Worm (Caenorhabditis elegans) whole organism, L4 larva: ENCODE results near the gene nhr-172.

Experiments
- D1046.2 ChIP-seq: fragments of 200-800 bp; sonication (Bioruptor generic); IDR thresholded peaks from 2 replicates; pipeline ENCODE4 v1.3.6; 2022; ENCODE audit warnings: missing genetic modification characterization, missing compliant biosample characterization
- F49E8.2 ChIP-seq: sonication (generic microtip); optimal IDR thresholded peaks from 2 replicates; lab custom pipeline; 2016; ENCODE audit warnings: missing compliant biosample characterization, mild to moderate bottlenecking, missing genetic modification characterization, borderline replicate concordance
- Y5F2A.4 ChIP-seq: fragments of 200-800 bp; sonication (Bioruptor generic); optimal IDR thresholded peaks from 2 replicates; lab custom pipeline; 2018; ENCODE audit warnings: mild to moderate bottlenecking, missing genetic modification characterization, missing compliant biosample characterization
- Y75B8A.6 ChIP-seq: fragments of 200-800 bp; sonication (Bioruptor generic); IDR thresholded peaks from 2 replicates; pipeline ENCODE4 v1.3.6; 2022; ENCODE audit warnings: missing genetic modification reagents, missing genetic modification characterization, missing compliant biosample characterization
- aly-2 ChIP-seq: sonication (generic microtip); optimal IDR thresholded peaks from 2 replicates; lab custom pipeline; 2018; ENCODE audit warnings: missing biosample characterization, missing genetic modification characterization
- ama-1 ChIP-seq: fragments of 150-350 bp; optimal IDR thresholded peaks from 2 replicates; lab custom pipeline; 2014; ENCODE audit warnings: inconsistent platforms, mixed read lengths
- arid-1 ChIP-seq: fragments of 200-800 bp; sonication (Bioruptor generic); conservative IDR thresholded peaks from 2 replicates; pipeline ENCODE4 v1.3.6; 2022; ENCODE audit warnings: missing genetic modification reagents, missing genetic modification characterization, missing compliant biosample characterization
- ceh-44 ChIP-seq: fragments of 200-800 bp; sonication (Bioruptor generic); IDR thresholded peaks from 2 replicates; pipeline ENCODE4 v1.3.6; 2022; ENCODE audit warnings: missing genetic modification reagents, missing genetic modification characterization, missing compliant biosample characterization
- ceh-62 ChIP-seq: sonication (generic microtip); optimal IDR thresholded peaks from 2 replicates; lab custom pipeline; 2017; ENCODE audit warnings: missing biosample characterization, missing genetic modification characterization
- dmd-6 ChIP-seq: fragments of 200-800 bp; sonication (Bioruptor generic); IDR thresholded peaks from 2 replicates; pipeline ENCODE4 v1.3.6; 2022; ENCODE audit warnings: missing genetic modification reagents, missing genetic modification characterization, missing compliant biosample characterization
- dpl-1 ChIP-seq: fragments of 150-350 bp; optimal IDR thresholded peaks from 2 replicates; lab custom pipeline; 2014; ENCODE audit warnings: missing biosample characterization, missing genetic modification reagents, missing genetic modification characterization
- hmg-1.1 ChIP-seq: fragments of 200-800 bp; sonication (Bioruptor generic); IDR thresholded peaks from 2 replicates; pipeline ENCODE4 v1.3.6; 2022; ENCODE audit warnings: missing genetic modification reagents, missing genetic modification characterization, missing compliant biosample characterization
- lin-1 ChIP-seq: fragments of 200-800 bp; sonication (Bioruptor generic); IDR thresholded peaks from 2 replicates; pipeline ENCODE4 v1.3.6; 2022; ENCODE audit warnings: missing genetic modification reagents, missing genetic modification characterization, missing compliant biosample characterization
- lir-3 ChIP-seq: sonication (generic microtip); optimal IDR thresholded peaks from 2 replicates; lab custom pipeline; 2016; ENCODE audit warnings: mild to moderate bottlenecking, missing genetic modification characterization, missing compliant biosample characterization
- madf-5 ChIP-seq, 2 experiments: fragments of 200-800 bp; sonication (Bioruptor generic); IDR thresholded peaks; 2 replicates each; pipeline ENCODE4 v1.3.6; 2022; ENCODE audit warnings: missing compliant biosample characterization in 2 of 2, missing genetic modification characterization in 2 of 2
- mdl-1 ChIP-seq, 2 experiments: fragments of 150-350 bp in 1 of 2; sonication (generic microtip) in 1 of 2; optimal IDR thresholded peaks; 2 replicates each; lab custom pipeline; 2014 to 2017; ENCODE audit warnings: missing biosample characterization in 2 of 2, missing genetic modification characterization in 2 of 2
- mdt-29 ChIP-seq: fragments of 200-800 bp; sonication (Bioruptor generic); IDR thresholded peaks from 2 replicates; pipeline ENCODE4 v1.3.6; 2022; ENCODE audit warnings: missing genetic modification reagents, missing genetic modification characterization, missing compliant biosample characterization
- mep-1 ChIP-seq: fragments of 150-350 bp; sonication (generic microtip); optimal IDR thresholded peaks from 3 replicates; lab custom pipeline; 2014; ENCODE audit warnings: missing biosample characterization, missing genetic modification characterization
- mes-2 ChIP-seq: sonication (generic microtip); optimal IDR thresholded peaks from 2 replicates; lab custom pipeline; 2016; ENCODE audit warnings: missing genotype, mild to moderate bottlenecking, missing genetic modification characterization, missing compliant biosample characterization; ENCODE audit not compliant: poor library complexity, severe bottlenecking
- mxl-2 ChIP-seq: fragments of 200-800 bp; sonication (Bioruptor generic); conservative IDR thresholded peaks from 2 replicates; pipeline ENCODE4 v1.3.6; 2022; ENCODE audit warnings: missing genetic modification reagents, missing genetic modification characterization, missing compliant biosample characterization
- nhr-25 ChIP-seq: sonication (generic microtip); optimal IDR thresholded peaks from 2 replicates; lab custom pipeline; 2017; ENCODE audit warnings: missing genetic modification characterization, mild to moderate bottlenecking, missing compliant biosample characterization, antibody characterized with exemption, moderate library complexity, borderline replicate concordance; ENCODE audit not compliant: insufficient read depth
- nhr-28 ChIP-seq: fragments of 150-350 bp; optimal IDR thresholded peaks from 2 replicates; lab custom pipeline; 2014; ENCODE audit warnings: missing biosample characterization, missing genetic modification characterization
- nhr-41 ChIP-seq: fragments of 200-800 bp; sonication (Bioruptor generic); IDR thresholded peaks from 2 replicates; pipeline ENCODE4 v1.3.6; 2022; ENCODE audit warnings: missing genetic modification reagents, missing genetic modification characterization, missing compliant biosample characterization
- nhr-76 ChIP-seq: fragments of 150-350 bp; optimal IDR thresholded peaks from 2 replicates; lab custom pipeline; 2014; ENCODE audit warnings: missing biosample characterization, missing genetic modification characterization
- nhr-77 ChIP-seq: fragments of 150-350 bp; optimal IDR thresholded peaks from 2 replicates; lab custom pipeline; 2014; ENCODE audit warnings: missing biosample characterization, missing genetic modification characterization
- rbr-2 ChIP-seq: sonication (generic microtip); optimal IDR thresholded peaks from 2 replicates; lab custom pipeline; 2016; ENCODE audit warnings: missing genotype, missing genetic modification characterization, missing compliant biosample characterization
- snpc-4 ChIP-seq: fragments of 150-350 bp; optimal IDR thresholded peaks from 2 replicates; lab custom pipeline; 2014; ENCODE audit warnings: missing biosample characterization, missing genetic modification characterization
- spr-1 ChIP-seq: sonication (generic microtip); optimal IDR thresholded peaks from 2 replicates; lab custom pipeline; 2016; ENCODE audit warnings: mild to moderate bottlenecking, missing genetic modification characterization, missing compliant biosample characterization
- tra-1 ChIP-seq: fragments of 200-800 bp; sonication (Bioruptor generic); IDR thresholded peaks from 2 replicates; pipeline ENCODE4 v1.3.6; 2022; ENCODE audit warnings: missing genetic modification reagents, missing genetic modification characterization, missing compliant biosample characterization
- zfp-2 ChIP-seq: sonication (generic microtip); optimal IDR thresholded peaks from 2 replicates; lab custom pipeline; 2016; ENCODE audit warnings: mild to moderate bottlenecking, missing genetic modification characterization, missing compliant biosample characterization
- zfp-3 ChIP-seq: fragments of 200-800 bp; sonication (Bioruptor generic); conservative IDR thresholded peaks from 2 replicates; pipeline ENCODE4 v1.3.6; 2022; ENCODE audit warnings: missing genetic modification reagents, missing genetic modification characterization, missing compliant biosample characterization
- zip-11 ChIP-seq: fragments of 200-800 bp; sonication (Bioruptor generic); IDR thresholded peaks from 2 replicates; pipeline ENCODE4 v1.3.6; 2022; ENCODE audit warnings: missing genetic modification characterization, missing compliant biosample characterization
- zip-2 ChIP-seq: fragments of 150-350 bp; optimal IDR thresholded peaks from 2 replicates; lab custom pipeline; 2014; ENCODE audit warnings: missing biosample characterization, missing genetic modification characterization
- ztf-7 ChIP-seq: fragments of 150-350 bp; optimal IDR thresholded peaks from 2 replicates; lab custom pipeline; 2014; ENCODE audit warnings: missing biosample characterization, missing genetic modification characterization

Gene nhr-172

DNA sequence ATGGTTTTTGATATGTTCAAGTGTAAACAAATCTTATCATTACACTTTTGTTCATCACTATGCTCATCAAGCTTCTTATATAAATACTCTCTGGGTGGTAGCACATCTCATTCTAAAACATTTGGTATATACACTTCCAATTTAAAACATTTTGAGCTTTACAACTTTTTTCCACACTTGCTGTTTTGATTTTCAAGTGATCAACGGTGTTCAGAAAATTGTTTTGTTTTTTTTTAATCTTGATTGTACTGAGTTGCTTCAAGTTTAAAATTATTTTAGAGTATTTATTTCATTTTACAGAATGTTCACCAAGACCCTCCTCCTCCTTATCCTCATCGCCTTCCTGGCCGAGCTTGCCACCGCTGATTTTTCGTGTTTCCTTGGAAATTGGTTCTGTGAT lies 20.0 kb downstream of the nhr-172 start, which contains the start of gene C54F6.5:
C54F6.5 (plus strand) TSS at position 301 of the 400 bp plus-strand sequence.
- TF ChIP-seq zfp-2 (tag; lab: Kevin White, UChicago): no peak
- no peak for TF ChIP-seq ama-1 (lab: Kevin White, UChicago)
- TF ChIP-seq dpl-1 (GFP tag; lab: Kevin White, UChicago): no peak
- TF ChIP-seq ceh-44 (GFP tag; lab: Robert Waterston, UW): no peak
- TF ChIP-seq mxl-2: no peak
- TF ChIP-seq rbr-2: no peak

DNA sequence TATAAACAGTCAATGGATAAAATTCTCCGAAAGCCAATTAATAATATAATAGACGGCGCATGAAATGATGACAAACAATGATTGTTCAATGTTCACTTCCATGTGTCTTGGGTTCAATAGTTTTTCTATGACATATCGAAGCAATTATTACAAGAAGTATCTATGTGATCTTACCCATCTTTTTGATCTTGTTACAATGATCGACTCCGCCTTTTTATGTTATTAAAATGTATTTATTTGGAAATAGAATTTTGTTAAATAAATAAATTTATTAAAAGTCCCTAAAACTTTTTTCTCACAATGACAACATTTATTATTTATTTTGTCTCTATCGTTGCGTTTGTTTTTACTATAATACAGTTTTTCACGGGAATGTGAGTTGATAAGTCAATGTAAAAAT lies 21.0 kb downstream of the nhr-172 start, which contains the start of gene swt-2:
swt-2 (plus strand) TSS at position 301 of the 400 bp plus-strand sequence.
- no peak for TF ChIP-seq aly-2 (tag; lab: Kevin White, UChicago)
- no peak for TF ChIP-seq dmd-6 (GFP tag; lab: Robert Waterston, UW)
- TF ChIP-seq spr-1: no peak
- TF ChIP-seq ama-1 (lab: Kevin White, UChicago): no peak
- no peak for TF ChIP-seq nhr-76 (tag; lab: Kevin White, UChicago)
- no peak for TF ChIP-seq ceh-62
- no peak for TF ChIP-seq lin-1 (GFP tag; lab: Robert Waterston, UW)
- no peak for TF ChIP-seq nhr-25 (tag; lab: Kevin White, UChicago)
- no peak for TF ChIP-seq mdl-1 (tag; optimal IDR thresholded peaks at IDR 0.05; lab: Kevin White, UChicago)
- no peak for TF ChIP-seq nhr-28
- TF ChIP-seq F49E8.2 (tag; lab: Kevin White, UChicago): no peak
- TF ChIP-seq, all 104 proteins: peak for 0

DNA sequence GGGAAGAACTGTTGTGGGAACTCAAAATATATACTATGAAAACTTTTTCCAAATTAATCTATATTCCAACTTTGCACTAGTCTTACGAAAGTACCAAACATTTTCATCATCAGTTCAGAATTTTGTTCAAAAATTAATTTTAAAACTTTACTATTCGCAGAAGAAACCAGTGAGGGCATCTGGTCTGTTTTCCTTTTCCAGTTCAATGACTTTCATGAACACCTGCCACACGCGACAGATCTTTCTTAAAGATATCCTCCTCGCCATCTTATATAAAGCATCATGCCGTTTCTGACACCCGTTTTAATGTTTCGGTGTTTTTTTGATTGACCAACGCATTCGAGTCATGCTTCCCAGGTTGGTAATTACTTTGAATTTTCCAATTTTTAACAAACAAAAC lies 24.2 kb downstream of the nhr-172 start, which contains the start of gene C54F6.3:
C54F6.3 (plus strand) TSS at position 301 of the 400 bp plus-strand sequence.
- TF ChIP-seq mep-1 (tag; lab: Kevin White, UChicago) (no peak), nhr-41 (GFP tag; lab: Robert Waterston, UW) (no peak), arid-1 (GFP tag; lab: Robert Waterston, UW) (no peak), lir-3 (tag; lab: Kevin White, UChicago) (no peak), zip-2 (tag; lab: Kevin White, UChicago) (no peak), ztf-7 (no peak), nhr-77 (tag; lab: Kevin White, UChicago) (no peak), madf-5 (GFP tag; IDR thresholded peaks at IDR 0.05; lab: Robert Waterston, UW) (no peak), lin-1 (GFP tag; lab: Robert Waterston, UW) (no peak), snpc-4 (tag; lab: Kevin White, UChicago) (no peak), zip-11 (GFP tag; lab: Robert Waterston, UW) (no peak), zfp-3 (GFP tag; lab: Robert Waterston, UW) (no peak), Y75B8A.6 (GFP tag; lab: Robert Waterston, UW) (no peak), tra-1 (GFP tag; lab: Robert Waterston, UW) (no peak), D1046.2 (GFP tag; lab: Robert Waterston, UW) (no peak), mes-2 (tag; lab: Kevin White, UChicago) (no peak), ama-1 (lab: Kevin White, UChicago) (no peak)

DNA sequence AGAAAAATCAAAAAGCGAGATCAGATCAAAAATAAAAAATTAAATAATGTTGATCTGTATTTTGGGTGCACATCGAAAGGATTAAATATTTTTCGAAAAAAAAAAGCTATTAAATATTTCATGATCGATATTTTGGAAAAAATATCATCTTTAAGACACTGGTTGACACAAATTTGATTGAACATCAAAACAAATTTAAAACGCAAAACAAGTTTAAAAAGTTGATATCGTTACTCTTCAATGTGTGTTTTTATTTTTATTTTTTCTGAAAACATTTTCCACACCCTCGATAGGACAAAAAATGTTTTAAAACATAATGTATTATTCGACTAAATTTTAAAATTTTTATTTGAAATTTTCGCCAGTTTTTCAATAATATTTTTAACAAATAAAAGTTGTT lies 29.2 kb downstream of the nhr-172 start, which contains the start of gene C54F6.12:
C54F6.12 (minus strand) TSS at position 101 of the 400 bp plus-strand sequence.
- TF ChIP-seq hmg-1.1 (GFP tag; lab: Robert Waterston, UW): no peak
- no peak for TF ChIP-seq mdt-29 (GFP tag; lab: Robert Waterston, UW)
- no peak for TF ChIP-seq rbr-2
- TF ChIP-seq Y5F2A.4 (GFP tag; lab: Kevin White, UChicago): no peak
- TF ChIP-seq, all 104 proteins: peak for 0
